Fruit fly (Drosophila melanogaster): ENCODE measurements around the gene aos.

dm6 chr3L:16429451-16429850 lies 54.0 kb downstream of the aos start:
- TF ChIP-seq psq (GFP tag; optimal IDR thresholded peaks at IDR 0.05) (no peak), Dif (GFP tag; optimal IDR thresholded peaks at IDR 0.05; ENCODE audit: partially characterized antibody) (no peak), pan (optimal IDR thresholded peaks at IDR 0.05) (no peak), fru (GFP tag; optimal IDR thresholded peaks at IDR 0.05) (no peak), CG32264 (GFP tag; optimal IDR thresholded peaks at IDR 0.05) (no peak), sv (GFP tag; optimal IDR thresholded peaks at IDR 0.05) (no peak), Hr78 (GFP tag; optimal IDR thresholded peaks at IDR 0.05) (no peak), Mio (GFP tag; optimal IDR thresholded peaks at IDR 0.05) (no peak), usp (GFP tag; optimal IDR thresholded peaks at IDR 0.05) (no peak), lola (GFP tag; optimal IDR thresholded peaks at IDR 0.05) (no peak), dl (GFP tag; optimal IDR thresholded peaks at IDR 0.05; ENCODE audit: insufficient read depth in 1 of 2, partially characterized antibody in 2 of 2) (no peak)
